Worm (Caenorhabditis elegans) whole organism, midembryonic: ENCODE data around the gene Y42G9A.3.

Source experiments
- T22C8.4 ChIP-seq: fragments of 200-800 bp; sonication (Bioruptor generic); IDR thresholded peaks from 2 replicates; pipeline ENCODE4 v1.3.6; 2022; ENCODE audit warnings: missing genetic modification characterization, missing compliant biosample characterization
- cog-1 ChIP-seq: sonication (generic microtip); optimal IDR thresholded peaks from 2 replicates; lab custom pipeline; 2016; ENCODE audit warnings: missing genetic modification characterization, missing compliant biosample characterization
- flt-1 ChIP-seq: fragments of 200-800 bp; sonication (Bioruptor generic); IDR thresholded peaks from 2 replicates; pipeline ENCODE4 v1.3.6; 2022; ENCODE audit warnings: missing genetic modification characterization, missing compliant biosample characterization
- klf-2 ChIP-seq: fragments of 200-800 bp; sonication (Bioruptor generic); conservative IDR thresholded peaks from 2 replicates; pipeline ENCODE4 v1.3.6; 2022; ENCODE audit warnings: missing genetic modification reagents, missing genetic modification characterization, missing compliant biosample characterization
- med-1 ChIP-seq: sonication (generic microtip); optimal IDR thresholded peaks from 2 replicates; lab custom pipeline; 2017; ENCODE audit warnings: missing genetic modification characterization, mild to moderate bottlenecking, missing compliant biosample characterization, antibody characterized with exemption, missing genetic modification reagents; ENCODE audit not compliant: insufficient read depth
- ref-1 ChIP-seq: fragments of 200-800 bp; sonication (Bioruptor generic); conservative IDR thresholded peaks from 2 replicates; pipeline ENCODE4 v1.3.6; 2022; ENCODE audit warnings: missing genetic modification reagents, missing genetic modification characterization, missing compliant biosample characterization
- tab-1 ChIP-seq: fragments of 200-800 bp; sonication (Bioruptor generic); IDR thresholded peaks from 2 replicates; pipeline ENCODE4 v1.3.6; 2022; ENCODE audit warnings: missing genetic modification characterization, missing compliant biosample characterization
- ztf-23 ChIP-seq: fragments of 200-800 bp; sonication (Bioruptor generic); IDR thresholded peaks from 2 replicates; pipeline ENCODE4 v1.3.6; 2022; ENCODE audit warnings: missing genetic modification reagents, missing genetic modification characterization, missing compliant biosample characterization
- ztf-29 ChIP-seq: fragments of 200-800 bp; sonication (Bioruptor generic); IDR thresholded peaks from 2 replicates; pipeline ENCODE4 v1.3.6; 2022; ENCODE audit warnings: missing genetic modification reagents, missing genetic modification characterization, missing compliant biosample characterization

The Y42G9A.3 gene

ce11 chrIII:6145309-6145708 is 749 bp upstream of the Y42G9A.3 start:
- no peak for TF ChIP-seq ztf-23 (GFP tag; lab: Robert Waterston, UW)

- no peak for TF ChIP-seq flt-1 (GFP tag; lab: Robert Waterston, UW)
Observed at ce11 chrIII:6146797-6147196, 739 bp downstream of the Y42G9A.3 start.

ce11 chrIII:6147903-6148302 is 1.8 kb downstream of the Y42G9A.3 start, which contains the start of gene Y42G9A.2:
Gene Y42G9A.2 (plus strand): TSS chrIII:6148186.
- no peak for TF ChIP-seq tab-1 (GFP tag; lab: Robert Waterston, UW)
- no peak for TF ChIP-seq ztf-29
- TF ChIP-seq flt-1 (GFP tag; lab: Robert Waterston, UW), result no peak
- no peak for TF ChIP-seq klf-2 (GFP tag; lab: Robert Waterston, UW)
- no peak for TF ChIP-seq T22C8.4
- no peak for TF ChIP-seq cog-1 (tag; lab: Kevin White, UChicago)
- TF ChIP-seq med-1 (GFP tag; lab: Kevin White, UChicago), result no peak
- no peak for TF ChIP-seq ztf-23 (GFP tag; lab: Robert Waterston, UW)
- TF ChIP-seq ref-1, result no peak

- TF ChIP-seq ztf-29 (no peak), ztf-23 (GFP tag; lab: Robert Waterston, UW) (no peak), ref-1 (no peak)
Observed at ce11 chrIII:6148684-6149083, 2.6 kb downstream of the Y42G9A.3 start.

- TF ChIP-seq flt-1 (GFP tag; lab: Robert Waterston, UW) (no peak), ztf-23 (GFP tag; lab: Robert Waterston, UW) (no peak), ztf-29 (no peak), T22C8.4 (no peak), med-1 (GFP tag; lab: Kevin White, UChicago) (no peak), klf-2 (GFP tag; lab: Robert Waterston, UW) (no peak), cog-1 (tag; lab: Kevin White, UChicago) (no peak), tab-1 (GFP tag; lab: Robert Waterston, UW) (no peak), ref-1 (no peak)
Observed at ce11 chrIII:6149467-6150072, 3.5 kb downstream of the Y42G9A.3 start, which contains the start of the genes wht-7 and Y42G9A.1. Gene wht-7 (minus strand): TSS chrIII:6149597. Gene Y42G9A.1 (plus strand): TSS chrIII:6149961.

ce11 chrIII:6154586-6154985 is 8.5 kb downstream of the Y42G9A.3 start:
- no peak for TF ChIP-seq flt-1 (GFP tag; lab: Robert Waterston, UW)
- TF ChIP-seq cog-1 (tag; lab: Kevin White, UChicago), result no peak

- no peak for TF ChIP-seq T22C8.4
- TF ChIP-seq cog-1 (tag; lab: Kevin White, UChicago), result no peak
- TF ChIP-seq klf-2 (GFP tag; lab: Robert Waterston, UW), result no peak
- TF ChIP-seq tab-1 (GFP tag; lab: Robert Waterston, UW), result no peak
- no peak for TF ChIP-seq flt-1 (GFP tag; lab: Robert Waterston, UW)
- TF ChIP-seq ref-1, result no peak
- TF ChIP-seq med-1 (GFP tag; lab: Kevin White, UChicago), result no peak
- TF ChIP-seq ztf-29, result no peak
- TF ChIP-seq ztf-23 (GFP tag; lab: Robert Waterston, UW), result no peak
Observed at ce11 chrIII:6155787-6156186, 9.7 kb downstream of the Y42G9A.3 start.

ce11 chrIII:6157708-6158321 is 11.8 kb downstream of the Y42G9A.3 start, which contains the start of gene anmt-2:
Gene anmt-2 (minus strand): TSS chrIII:6157758.
- TF ChIP-seq med-1 (GFP tag; lab: Kevin White, UChicago) (no peak), T22C8.4 (no peak), tab-1 (GFP tag; lab: Robert Waterston, UW) (no peak), klf-2 (GFP tag; lab: Robert Waterston, UW) (no peak), flt-1 (GFP tag; lab: Robert Waterston, UW) (no peak), ztf-23 (GFP tag; lab: Robert Waterston, UW) (no peak), ztf-29 (no peak), cog-1 (tag; lab: Kevin White, UChicago) (no peak), ref-1 (no peak)

- peak; percentile 60 for TF ChIP-seq med-1 (GFP tag; lab: Kevin White, UChicago)
- peak; percentile 95 for TF ChIP-seq ztf-29
- peak; percentile 90 for TF ChIP-seq T22C8.4
- TF ChIP-seq flt-1 (GFP tag; lab: Robert Waterston, UW), result peak; percentile 96
- TF ChIP-seq ztf-23 (GFP tag; lab: Robert Waterston, UW), result peak; percentile 95
- peak; percentile 89 for TF ChIP-seq ref-1
- peak; percentile 93 for TF ChIP-seq tab-1 (GFP tag; lab: Robert Waterston, UW)
- TF ChIP-seq klf-2 (GFP tag; lab: Robert Waterston, UW), result peak; percentile 88
- peak; percentile 89 for TF ChIP-seq cog-1 (tag; lab: Kevin White, UChicago)
Observed at ce11 chrIII:6158642-6159475, 12.8 kb downstream of the Y42G9A.3 start, which contains the start of gene nfm-1. Gene nfm-1 (plus strand): TSS chrIII:6159453.

- TF ChIP-seq ztf-23 (GFP tag; lab: Robert Waterston, UW), result no peak
- no peak for TF ChIP-seq klf-2 (GFP tag; lab: Robert Waterston, UW)
- TF ChIP-seq flt-1 (GFP tag; lab: Robert Waterston, UW), result no peak
- TF ChIP-seq ref-1, result no peak
- no peak for TF ChIP-seq cog-1 (tag; lab: Kevin White, UChicago)
- no peak for TF ChIP-seq tab-1 (GFP tag; lab: Robert Waterston, UW)
- TF ChIP-seq ztf-29, result no peak
- TF ChIP-seq T22C8.4, result no peak
- no peak for TF ChIP-seq med-1 (GFP tag; lab: Kevin White, UChicago)
Observed at ce11 chrIII:6163381-6163780, 17.3 kb downstream of the Y42G9A.3 start.
